Worm (Caenorhabditis elegans): Measurements from ENCODE around the gene F53E4.1.

F53E4.1 gene

ce11 chrV:15664053-15664661 is 3.9 kb downstream of the F53E4.1 start:
- TF ChIP-seq hmg-11 (tag; optimal IDR thresholded peaks at IDR 0.05) = peak; percentile 38
- TF ChIP-seq elt-3 (tag; optimal IDR thresholded peaks at IDR 0.05) = no peak
- peak; percentile 17 for TF ChIP-seq nhr-23 (tag; optimal IDR thresholded peaks at IDR 0.05)
- TF ChIP-seq zag-1 (tag; optimal IDR thresholded peaks at IDR 0.05) = no peak
- peak; percentile 29 for TF ChIP-seq ama-1 (optimal IDR thresholded peaks at IDR 0.05)
- no peak for TF ChIP-seq mml-1 (tag; optimal IDR thresholded peaks at IDR 0.05)
- TF ChIP-seq nhr-25 (tag; optimal IDR thresholded peaks at IDR 0.05) = peak; percentile 85
- TF ChIP-seq ceh-9 (tag; optimal IDR thresholded peaks at IDR 0.05) = no peak
- peak; percentile 72 for TF ChIP-seq pha-4 (tag; optimal IDR thresholded peaks at IDR 0.05)
- TF ChIP-seq nfya-1 (tag; optimal IDR thresholded peaks at IDR 0.05; ENCODE audit: insufficient read depth) = peak; percentile 56
- no peak for TF ChIP-seq ceh-16 (tag; optimal IDR thresholded peaks at IDR 0.05)
- peak; percentile 50 for TF ChIP-seq elt-2 (tag; optimal IDR thresholded peaks at IDR 0.05)
- no peak for TF ChIP-seq ceh-28 (tag; optimal IDR thresholded peaks at IDR 0.05)
- TF ChIP-seq lin-39 (tag; optimal IDR thresholded peaks at IDR 0.05) = no peak
- peak; percentile 94 for TF ChIP-seq elt-1 (tag; optimal IDR thresholded peaks at IDR 0.05)
- TF ChIP-seq skn-1 (tag; optimal IDR thresholded peaks at IDR 0.05) = no peak
- no peak for TF ChIP-seq nhr-76 (tag; optimal IDR thresholded peaks at IDR 0.05)
- TF ChIP-seq pqm-1 (tag; optimal IDR thresholded peaks at IDR 0.05) = no peak
- TF ChIP-seq ceh-82 (tag; optimal IDR thresholded peaks at IDR 0.05) = no peak
- TF ChIP-seq eor-1 (tag; optimal IDR thresholded peaks at IDR 0.05) = no peak
- no peak for TF ChIP-seq fos-1 (tag; optimal IDR thresholded peaks at IDR 0.05)
- peak; percentile 1 for TF ChIP-seq nhr-43 (tag; optimal IDR thresholded peaks at IDR 0.05; ENCODE audit: poor library complexity, severe bottlenecking)

ce11 chrV:15661580-15661979 is 6.5 kb downstream of the F53E4.1 start:
- no peak for TF ChIP-seq sea-2 (GFP tag; optimal IDR thresholded peaks at IDR 0.05)
- no peak for TF ChIP-seq lin-15B (tag; optimal IDR thresholded peaks at IDR 0.05)
- TF ChIP-seq ztf-4 (tag; optimal IDR thresholded peaks at IDR 0.05) = no peak
- no peak for TF ChIP-seq elt-1 (tag; optimal IDR thresholded peaks at IDR 0.05)
- TF ChIP-seq ceh-16 (tag; optimal IDR thresholded peaks at IDR 0.05) = no peak
- no peak for TF ChIP-seq pha-4 (tag; optimal IDR thresholded peaks at IDR 0.05)
- TF ChIP-seq jun-1 (tag; optimal IDR thresholded peaks at IDR 0.05) = no peak
- no peak for TF ChIP-seq nhr-67 (tag; optimal IDR thresholded peaks at IDR 0.05)
- TF ChIP-seq nhr-76 (tag; optimal IDR thresholded peaks at IDR 0.05) = no peak
- TF ChIP-seq ceh-28 (tag; optimal IDR thresholded peaks at IDR 0.05) = no peak
- TF ChIP-seq eor-1 (tag; optimal IDR thresholded peaks at IDR 0.05) = no peak
- TF ChIP-seq nhr-28 (tag; optimal IDR thresholded peaks at IDR 0.05) = no peak
- no peak for TF ChIP-seq nhr-237 (tag; optimal IDR thresholded peaks at IDR 0.05)

ce11 chrV:15661003-15661402 is 7.1 kb downstream of the F53E4.1 start:
- TF ChIP-seq nhr-28 (tag; optimal IDR thresholded peaks at IDR 0.05) (no peak), ama-1 (optimal IDR thresholded peaks at IDR 0.05) (no peak), pqm-1 (tag; optimal IDR thresholded peaks at IDR 0.05) (no peak), unc-62 (GFP tag; optimal IDR thresholded peaks at IDR 0.05) (no peak), aly-2 (tag; optimal IDR thresholded peaks at IDR 0.05) (no peak), unc-39 (tag; optimal IDR thresholded peaks at IDR 0.05) (no peak), elt-1 (tag; optimal IDR thresholded peaks at IDR 0.05) (peak; percentile 98), lsy-12 (tag; optimal IDR thresholded peaks at IDR 0.05) (no peak), lin-39 (tag; optimal IDR thresholded peaks at IDR 0.05) (no peak), nhr-25 (tag; optimal IDR thresholded peaks at IDR 0.05) (peak; percentile 99), eor-1 (tag; optimal IDR thresholded peaks at IDR 0.05) (no peak), elt-2 (tag; optimal IDR thresholded peaks at IDR 0.05) (no peak), skn-1 (tag; optimal IDR thresholded peaks at IDR 0.05) (no peak), nhr-76 (tag; optimal IDR thresholded peaks at IDR 0.05) (no peak), nhr-23 (tag; optimal IDR thresholded peaks at IDR 0.05) (peak; percentile 79)

- TF ChIP-seq egl-5 (tag; optimal IDR thresholded peaks at IDR 0.05) (peak; percentile 1), elt-2 (tag; optimal IDR thresholded peaks at IDR 0.05) (peak; percentile 16), lsy-12 (tag; optimal IDR thresholded peaks at IDR 0.05) (no peak)
Observed at ce11 chrV:15658262-15659060, 9.6 kb downstream of the F53E4.1 start.
